Fruit fly (Drosophila melanogaster) whole organism, embryonic: Measurements from ENCODE around the gene DZIP1.

ENCODE experiments used
- Aef1 ChIP-seq: fragments of 200-800 bp; sonication (Bioruptor generic); IDR thresholded peaks from 3 replicates; pipeline ENCODE4 v1.3.6; 2022; ENCODE audit warnings: missing biosample characterization, missing genetic modification characterization
- Atf3 ChIP-seq: fragments of 200-800 bp; sonication (Bioruptor generic); optimal IDR thresholded peaks from 3 replicates; lab custom pipeline; 2016; ENCODE audit warnings: missing biosample characterization, missing genetic modification characterization
- Atf6 ChIP-seq: fragments of 200-800 bp; sonication (Bioruptor generic); IDR thresholded peaks from 2 replicates; pipeline ENCODE4 v1.3.6; 2022; ENCODE audit warnings: missing biosample characterization, missing genetic modification characterization
- Blimp-1 ChIP-seq: fragments of 200-800 bp; sonication (Bioruptor generic); optimal IDR thresholded peaks from 3 replicates; lab custom pipeline; 2018; ENCODE audit warnings: missing biosample characterization, missing genetic modification characterization, mild to moderate bottlenecking, moderate library complexity, missing genetic modification reagents
- CG10267 ChIP-seq: fragments of 200-800 bp; sonication (Bioruptor generic); optimal IDR thresholded peaks from 2 replicates; lab custom pipeline; 2018; ENCODE audit warnings: missing biosample characterization, mild to moderate bottlenecking, missing genetic modification characterization, moderate library complexity
- CG13296 ChIP-seq: fragments of 200-800 bp; sonication (Bioruptor generic); optimal IDR thresholded peaks from 3 replicates; lab custom pipeline; 2018; ENCODE audit warnings: missing biosample characterization, mild to moderate bottlenecking, missing genetic modification characterization
- CG14014 ChIP-seq: fragments of 200-800 bp; sonication (Bioruptor generic); IDR thresholded peaks from 2 replicates; pipeline ENCODE4 v1.3.6; 2022; ENCODE audit warnings: missing biosample characterization, missing genetic modification characterization
- CG2875 ChIP-seq: fragments of 200-800 bp; sonication (Bioruptor generic); optimal IDR thresholded peaks from 2 replicates; lab custom pipeline; 2017; ENCODE audit warnings: missing biosample characterization, mild to moderate bottlenecking, missing genetic modification characterization, missing genetic modification reagents
- CG3281 ChIP-seq: fragments of 200-800 bp; sonication (Bioruptor generic); optimal IDR thresholded peaks from 3 replicates; lab custom pipeline; 2017; ENCODE audit warnings: missing biosample characterization, mild to moderate bottlenecking, missing genetic modification characterization
- CG33557 ChIP-seq: fragments of 200-800 bp; sonication (Bioruptor generic); optimal IDR thresholded peaks from 2 replicates; lab custom pipeline; 2019; ENCODE audit warnings: missing biosample characterization, mild to moderate bottlenecking, missing genetic modification characterization, moderate library complexity
- CG34376 ChIP-seq: fragments of 200-800 bp; sonication (Bioruptor generic); optimal IDR thresholded peaks from 2 replicates; lab custom pipeline; 2018; ENCODE audit warnings: missing biosample characterization, mild to moderate bottlenecking, missing genetic modification characterization
- CG3995 ChIP-seq: fragments of 200-800 bp; sonication (Bioruptor generic); optimal IDR thresholded peaks from 3 replicates; lab custom pipeline; 2016; ENCODE audit warnings: missing biosample characterization, missing genetic modification characterization
- CG42726 ChIP-seq: fragments of 200-800 bp; sonication (Bioruptor generic); IDR thresholded peaks from 2 replicates; pipeline ENCODE4 v1.3.6; 2022; ENCODE audit warnings: missing biosample characterization, missing genetic modification characterization; ENCODE audit not compliant: partially characterized antibody
- CG4617 ChIP-seq: fragments of 200-800 bp; sonication (Bioruptor generic); optimal IDR thresholded peaks from 3 replicates; lab custom pipeline; 2016; ENCODE audit warnings: missing biosample characterization, missing genetic modification characterization, borderline replicate concordance
- CG4820 ChIP-seq: fragments of 200-800 bp; sonication (Bioruptor generic); optimal IDR thresholded peaks from 3 replicates; lab custom pipeline; 2016; ENCODE audit warnings: missing biosample characterization, missing genetic modification characterization
- CG4854 ChIP-seq: fragments of 200-800 bp; sonication (Bioruptor generic); optimal IDR thresholded peaks from 2 replicates; lab custom pipeline; 2016; ENCODE audit warnings: missing biosample characterization, missing genetic modification characterization, inconsistent platforms
- CG7372 ChIP-seq: fragments of 200-800 bp; sonication (Bioruptor generic); IDR thresholded peaks from 2 replicates; pipeline ENCODE4 v1.3.6; 2022; ENCODE audit warnings: missing biosample characterization, missing genetic modification characterization
- CG8944 ChIP-seq: fragments of 200-800 bp; sonication (Bioruptor generic); optimal IDR thresholded peaks from 3 replicates; lab custom pipeline; 2016; ENCODE audit warnings: missing biosample characterization, missing genetic modification characterization
- CG9797 ChIP-seq: fragments of 200-800 bp; sonication (Bioruptor generic); optimal IDR thresholded peaks from 3 replicates; lab custom pipeline; 2018; ENCODE audit warnings: missing biosample characterization, mild to moderate bottlenecking, missing genetic modification characterization
- CG9817 ChIP-seq: fragments of 200-800 bp; sonication (Bioruptor generic); optimal IDR thresholded peaks from 2 replicates; lab custom pipeline; 2018; ENCODE audit warnings: missing biosample characterization, mild to moderate bottlenecking, missing genetic modification characterization, moderate library complexity
- CG9876 ChIP-seq: fragments of 200-800 bp; sonication (Bioruptor generic); optimal IDR thresholded peaks from 2 replicates; lab custom pipeline; 2016; ENCODE audit warnings: missing biosample characterization, missing genetic modification characterization
- D19A ChIP-seq: fragments of 200-800 bp; optimal IDR thresholded peaks from 3 replicates; lab custom pipeline; 2019; ENCODE audit warnings: missing biosample characterization, mild to moderate bottlenecking, missing genetic modification characterization, moderate library complexity
- Dek ChIP-seq: fragments of 200-800 bp; sonication (Bioruptor generic); optimal IDR thresholded peaks from 3 replicates; lab custom pipeline; 2019; ENCODE audit warnings: missing biosample characterization, mild to moderate bottlenecking, missing genetic modification characterization, moderate library complexity
- Eip74EF ChIP-seq, 2 experiments: fragments of 200-800 bp in 1 of 2; fragments of >200 bp in 1 of 2; sonication (Bioruptor generic) in 1 of 2; optimal IDR thresholded peaks; 2 replicates each; lab custom pipeline; 2017 to 2019; ENCODE audit warnings: missing biosample characterization in 2 of 2, missing genetic modification characterization in 2 of 2, mild to moderate bottlenecking in 1 of 2, moderate library complexity in 1 of 2
- Ets97D ChIP-seq: fragments of 200-800 bp; sonication (Bioruptor generic); optimal IDR thresholded peaks from 3 replicates; lab custom pipeline; 2016; ENCODE audit warnings: missing biosample characterization, missing genetic modification characterization
- GATAe ChIP-seq: fragments of 200-800 bp; sonication (Bioruptor generic); conservative IDR thresholded peaks from 2 replicates; pipeline ENCODE4 v1.3.6; 2022; ENCODE audit warnings: missing biosample characterization, missing genetic modification characterization
- HLH3B ChIP-seq: fragments of 200-800 bp; sonication (Bioruptor generic); IDR thresholded peaks from 2 replicates; pipeline ENCODE4 v1.3.6; 2022; ENCODE audit warnings: missing biosample characterization, missing genetic modification characterization
- Hmr ChIP-seq: fragments of 200-800 bp; sonication (Bioruptor generic); optimal IDR thresholded peaks from 3 replicates; lab custom pipeline; 2017; ENCODE audit warnings: mild to moderate bottlenecking, missing biosample characterization, missing genetic modification reagents, missing genetic modification characterization
- Mrtf ChIP-seq: fragments of 200-800 bp; sonication (Bioruptor generic); IDR thresholded peaks from 3 replicates; pipeline ENCODE4 v1.3.6; 2022; ENCODE audit warnings: missing biosample characterization, missing genetic modification characterization
- NC2β ChIP-seq: fragments of 200-800 bp; sonication (Bioruptor generic); optimal IDR thresholded peaks from 2 replicates; lab custom pipeline; 2016; ENCODE audit warnings: missing biosample characterization, missing genetic modification characterization
- Rfx ChIP-seq: fragments of 200-800 bp; sonication (Bioruptor generic); IDR thresholded peaks from 2 replicates; pipeline ENCODE4 v1.3.6; 2022; ENCODE audit warnings: missing biosample characterization, missing genetic modification characterization
- Usf ChIP-seq: fragments of 200-800 bp; sonication (Bioruptor generic); optimal IDR thresholded peaks from 2 replicates; lab custom pipeline; 2017; ENCODE audit warnings: missing genotype, missing biosample characterization, missing genetic modification characterization
- ab ChIP-seq: fragments of 200-800 bp; sonication (Bioruptor generic); optimal IDR thresholded peaks from 2 replicates; lab custom pipeline; 2016; ENCODE audit warnings: missing biosample characterization, missing genetic modification characterization
- ac ChIP-seq: fragments of 200-800 bp; sonication (Bioruptor generic); optimal IDR thresholded peaks from 3 replicates; lab custom pipeline; 2017; ENCODE audit warnings: missing biosample characterization, mild to moderate bottlenecking, missing genetic modification characterization
- al ChIP-seq: fragments of 200-800 bp; sonication (Bioruptor generic); IDR thresholded peaks from 2 replicates; pipeline ENCODE4 v1.3.6; 2022; ENCODE audit warnings: missing biosample characterization, missing genetic modification characterization
- btn ChIP-seq: fragments of 200-800 bp; sonication (Bioruptor generic); optimal IDR thresholded peaks from 2 replicates; lab custom pipeline; 2016; ENCODE audit warnings: missing biosample characterization, missing genetic modification characterization
- chinmo ChIP-seq: fragments of 200-800 bp; sonication (Bioruptor generic); IDR thresholded peaks from 4 replicates; pipeline ENCODE4 v1.3.6; 2022; ENCODE audit warnings: missing biosample characterization, missing genetic modification characterization; ENCODE audit not compliant: partially characterized antibody
- crol ChIP-seq: fragments of 200-800 bp; sonication (Bioruptor generic); IDR thresholded peaks from 2 replicates; pipeline ENCODE4 v1.3.6; 2022; ENCODE audit warnings: missing biosample characterization, missing genetic modification characterization
- cwo ChIP-seq: fragments of 200-800 bp; sonication (Bioruptor generic); optimal IDR thresholded peaks from 3 replicates; lab custom pipeline; 2017; ENCODE audit warnings: missing biosample characterization, missing genetic modification characterization, mild to moderate bottlenecking, moderate library complexity, missing genetic modification reagents
- dati ChIP-seq: fragments of 200-800 bp; sonication (Bioruptor generic); IDR thresholded peaks from 2 replicates; pipeline ENCODE4 v1.3.6; 2022; ENCODE audit warnings: missing biosample characterization, missing genetic modification characterization
- dpn ChIP-seq, 2 experiments: fragments of 200-800 bp; sonication (Bioruptor generic); optimal IDR thresholded peaks; 3 replicates each; lab custom pipeline; 2016; ENCODE audit warnings: missing biosample characterization in 2 of 2, missing genetic modification characterization in 2 of 2
- en ChIP-seq: fragments of 200-800 bp; sonication (Bioruptor generic); optimal IDR thresholded peaks from 2 replicates; lab custom pipeline; 2016; ENCODE audit warnings: missing biosample characterization, missing genetic modification characterization
- fd3F ChIP-seq: fragments of 200-800 bp; sonication (Bioruptor generic); optimal IDR thresholded peaks from 2 replicates; lab custom pipeline; 2018; ENCODE audit warnings: missing biosample characterization, mild to moderate bottlenecking, missing genetic modification characterization, moderate library complexity
- lilli ChIP-seq: fragments of 200-800 bp; sonication (Bioruptor generic); optimal IDR thresholded peaks from 3 replicates; lab custom pipeline; 2016; ENCODE audit warnings: missing biosample characterization, missing genetic modification characterization
- luna ChIP-seq: fragments of 200-800 bp; sonication (Bioruptor generic); optimal IDR thresholded peaks from 2 replicates; lab custom pipeline; 2016; ENCODE audit warnings: missing biosample characterization, missing genetic modification characterization
- otp ChIP-seq: fragments of 200-800 bp; sonication (Bioruptor generic); IDR thresholded peaks from 3 replicates; pipeline ENCODE4, ENCODE4 v1.3.6; 2022; ENCODE audit warnings: missing biosample characterization, missing genetic modification characterization
- psq ChIP-seq: fragments of 200-800 bp; sonication (Bioruptor generic); optimal IDR thresholded peaks from 2 replicates; lab custom pipeline; 2017; ENCODE audit warnings: missing biosample characterization, missing genetic modification characterization
- repo ChIP-seq: fragments of 200-800 bp; sonication (Bioruptor generic); optimal IDR thresholded peaks from 2 replicates; lab custom pipeline; 2016; ENCODE audit warnings: missing biosample characterization, missing genetic modification characterization
- tgo ChIP-seq: fragments of 200-800 bp; sonication (Bioruptor generic); IDR thresholded peaks from 3 replicates; pipeline ENCODE4 v1.3.6; 2022; ENCODE audit warnings: missing biosample characterization, missing genetic modification characterization
- twi ChIP-seq: fragments of 200-800 bp; optimal IDR thresholded peaks from 2 replicates; lab custom pipeline; 2019; ENCODE audit warnings: missing biosample characterization, mild to moderate bottlenecking, missing genetic modification characterization, moderate library complexity
- zf30C ChIP-seq: fragments of 200-800 bp; sonication (Bioruptor generic); optimal IDR thresholded peaks from 3 replicates; lab custom pipeline; 2018; ENCODE audit warnings: missing biosample characterization, mild to moderate bottlenecking, missing genetic modification characterization

Gene DZIP1

DNA sequence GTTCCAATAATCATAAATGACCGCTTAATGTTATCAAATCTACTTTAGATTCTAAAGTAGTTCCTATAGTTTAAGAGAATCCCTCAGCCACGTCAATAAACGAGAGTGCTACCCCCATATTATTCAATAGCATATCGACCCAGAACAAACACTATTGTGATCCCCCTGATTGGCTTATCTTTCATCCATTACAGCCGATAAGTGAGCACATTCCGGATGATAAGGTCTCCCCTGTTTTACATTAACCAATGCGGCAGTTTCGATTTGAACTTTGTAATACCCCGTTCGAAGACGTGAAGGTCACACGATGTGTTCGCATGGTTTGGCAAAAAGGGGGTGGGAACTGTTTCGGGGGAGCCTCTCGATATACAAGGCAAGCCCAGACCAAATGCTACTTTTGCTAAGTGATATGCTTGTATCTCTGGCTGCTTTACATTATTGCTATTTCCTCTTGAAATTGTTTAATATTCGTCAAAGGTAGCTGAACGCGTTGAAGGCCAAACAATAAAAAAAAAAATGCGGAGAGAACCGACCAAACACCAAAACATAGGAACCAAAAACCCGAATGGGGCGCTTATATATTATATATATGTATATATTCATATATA is 49.2 kb downstream of the DZIP1 start (continued):
- TF ChIP-seq Rfx (GFP tag; lab: Robert Waterston, UW), result 0 out of 2 replicates have a peak, but pooled peaks have one; percentile 13
- TF ChIP-seq Hmr (GFP tag; lab: Kevin White, UChicago), result no peak
- TF ChIP-seq CG14014 (GFP tag; lab: Robert Waterston, UW), result no peak
- no peak for TF ChIP-seq CG4617 (GFP tag; lab: Kevin White, UChicago)
- no peak for TF ChIP-seq fd3F (GFP tag; lab: Kevin White, UChicago)
- no peak for TF ChIP-seq luna (GFP tag; lab: Kevin White, UChicago)
- no peak for TF ChIP-seq Blimp-1
- TF ChIP-seq dpn (GFP tag; optimal IDR thresholded peaks at IDR 0.05; lab: Kevin White, UChicago), result no peak
- TF ChIP-seq CG3995 (GFP tag; lab: Kevin White, UChicago), result no peak
- no peak for TF ChIP-seq zf30C (GFP tag; lab: Kevin White, UChicago)
- no peak for TF ChIP-seq repo
- TF ChIP-seq NC2β (GFP tag; lab: Kevin White, UChicago), result no peak
- TF ChIP-seq Atf6 (GFP tag; lab: Robert Waterston, UW), result no peak
- no peak for TF ChIP-seq CG8944 (GFP tag; lab: Kevin White, UChicago)
- TF ChIP-seq CG3281 (GFP tag; lab: Kevin White, UChicago), result peak; percentile 28
- no peak for TF ChIP-seq CG9797 (GFP tag; lab: Kevin White, UChicago)
- no peak for TF ChIP-seq twi (tag; lab: Kevin White, UChicago)
- TF ChIP-seq CG10267 (tag; lab: Kevin White, UChicago), result no peak
- no peak for TF ChIP-seq Aef1 (GFP tag; lab: Robert Waterston, UW)
- no peak for TF ChIP-seq HLH3B (GFP tag; lab: Robert Waterston, UW)
- TF ChIP-seq dati, result no peak
- TF ChIP-seq chinmo, result peak; percentile 68; the same call in 2 of the 4 replicates
- no peak for TF ChIP-seq D19A (tag; lab: Kevin White, UChicago)
- no peak for TF ChIP-seq CG7372 (GFP tag; lab: Robert Waterston, UW)
- TF ChIP-seq CG9876 (GFP tag; lab: Kevin White, UChicago), result no peak
- no peak for TF ChIP-seq CG4820 (GFP tag; lab: Kevin White, UChicago)
- TF ChIP-seq al, result no peak
- no peak for TF ChIP-seq tgo (GFP tag; lab: Robert Waterston, UW)
- no peak for TF ChIP-seq psq (GFP tag; lab: Kevin White, UChicago)
- TF ChIP-seq CG9817 (tag; lab: Kevin White, UChicago), result no peak
- no peak for TF ChIP-seq Ets97D (GFP tag; lab: Kevin White, UChicago)
- TF ChIP-seq GATAe (GFP tag; lab: Robert Waterston, UW), result 0 out of 2 replicates have a peak, but pooled peaks have one; percentile 38
- no peak for TF ChIP-seq otp (GFP tag; lab: Robert Waterston, UW)
- TF ChIP-seq CG34376, result peak; percentile 73
- TF ChIP-seq cwo (GFP tag; lab: Kevin White, UChicago), result peak; percentile 17
- no peak for TF ChIP-seq CG42726 (GFP tag; lab: Robert Waterston, UW)
- TF ChIP-seq Usf, result no peak
- peak; percentile 16 for TF ChIP-seq CG13296 (GFP tag; lab: Kevin White, UChicago)
- no peak for TF ChIP-seq CG4854 (GFP tag; lab: Kevin White, UChicago)
- peak in 1 of 2 experiments; percentile 48 for TF ChIP-seq Eip74EF (GFP tag; optimal IDR thresholded peaks at IDR 0.05; lab: Kevin White, UChicago)
- no peak for TF ChIP-seq Atf3
- TF ChIP-seq ac (GFP tag; lab: Kevin White, UChicago), result no peak
- TF ChIP-seq Mrtf (GFP tag; lab: Robert Waterston, UW), result no peak
- no peak for TF ChIP-seq CG33557 (GFP tag; lab: Kevin White, UChicago)
- TF ChIP-seq lilli (GFP tag; lab: Kevin White, UChicago), result no peak
- TF ChIP-seq CG2875, result no peak
- TF ChIP-seq crol (GFP tag; lab: Robert Waterston, UW), result no peak
- no peak for TF ChIP-seq en (GFP tag; lab: Kevin White, UChicago)
- TF ChIP-seq btn, result no peak
- TF ChIP-seq ab, result no peak
- TF ChIP-seq Dek (tag; lab: Kevin White, UChicago), result no peak
